Fruit fly (Drosophila melanogaster) whole organism, embryonic: Measurements from ENCODE around the gene Syt12.
A peak's percentile ranks its signal among the peaks of the same experiment; 100 is the strongest.

Source experiments
- Antp ChIP-seq: fragments of 200-800 bp; sonication (Bioruptor generic); optimal IDR thresholded peaks from 3 replicates; lab custom pipeline; 2016; ENCODE audit warnings: missing biosample characterization, missing genetic modification characterization
- Asciz ChIP-seq: fragments of 200-800 bp; sonication (Bioruptor generic); optimal IDR thresholded peaks from 2 replicates; lab custom pipeline; 2017; ENCODE audit warnings: missing biosample characterization, mild to moderate bottlenecking, missing genetic modification characterization, missing genetic modification reagents
- Atf3 ChIP-seq: fragments of 200-800 bp; sonication (Bioruptor generic); optimal IDR thresholded peaks from 3 replicates; lab custom pipeline; 2016; ENCODE audit warnings: missing biosample characterization, missing genetic modification characterization
- Bdp1 ChIP-seq: fragments of 200-800 bp; sonication (Bioruptor generic); optimal IDR thresholded peaks from 3 replicates; lab custom pipeline; 2016; ENCODE audit warnings: missing biosample characterization, missing genetic modification characterization
- CG1024 ChIP-seq: fragments of 200-800 bp; sonication (Bioruptor generic); IDR thresholded peaks from 2 replicates; pipeline ENCODE4 v1.3.6; 2022; ENCODE audit warnings: missing biosample characterization, missing genetic modification characterization
- CG10979 ChIP-seq: fragments of 200-800 bp; sonication (Bioruptor generic); optimal IDR thresholded peaks from 2 replicates; lab custom pipeline; 2018; ENCODE audit warnings: missing biosample characterization, mild to moderate bottlenecking, missing genetic modification characterization, moderate library complexity
- CG12236 ChIP-seq: fragments of 200-800 bp; sonication (Bioruptor generic); optimal IDR thresholded peaks from 2 replicates; lab custom pipeline; 2016; ENCODE audit warnings: missing biosample characterization, missing genetic modification characterization
- CG12942 ChIP-seq: fragments of 200-800 bp; sonication (Bioruptor generic); optimal IDR thresholded peaks from 3 replicates; lab custom pipeline; 2016; ENCODE audit warnings: missing biosample characterization, missing genetic modification characterization
- CG15514 ChIP-seq: fragments of 200-800 bp; sonication (Bioruptor generic); optimal IDR thresholded peaks from 3 replicates; lab custom pipeline; 2017; ENCODE audit warnings: missing biosample characterization, missing genetic modification characterization, mild to moderate bottlenecking, moderate library complexity, missing genetic modification reagents
- CG16813 ChIP-seq: fragments of 200-800 bp; sonication (Bioruptor generic); IDR thresholded peaks from 3 replicates; pipeline ENCODE4 v1.3.6; 2022; ENCODE audit warnings: missing biosample characterization, missing genetic modification characterization; ENCODE audit not compliant: partially characterized antibody
- CG16863 ChIP-seq: fragments of 200-800 bp; sonication (Bioruptor generic); optimal IDR thresholded peaks from 3 replicates; lab custom pipeline; 2016; ENCODE audit warnings: missing biosample characterization, missing genetic modification characterization
- CG31388 ChIP-seq: fragments of 200-800 bp; sonication (Bioruptor generic); optimal IDR thresholded peaks from 2 replicates; lab custom pipeline; 2016; ENCODE audit warnings: missing biosample characterization, missing genetic modification characterization
- CG3281 ChIP-seq: fragments of 200-800 bp; sonication (Bioruptor generic); optimal IDR thresholded peaks from 3 replicates; lab custom pipeline; 2017; ENCODE audit warnings: missing biosample characterization, mild to moderate bottlenecking, missing genetic modification characterization
- CG33557 ChIP-seq: fragments of 200-800 bp; sonication (Bioruptor generic); optimal IDR thresholded peaks from 2 replicates; lab custom pipeline; 2019; ENCODE audit warnings: missing biosample characterization, mild to moderate bottlenecking, missing genetic modification characterization, moderate library complexity
- CG6654 ChIP-seq: fragments of 200-800 bp; sonication (Bioruptor generic); optimal IDR thresholded peaks from 2 replicates; lab custom pipeline; 2017; ENCODE audit warnings: missing biosample characterization, mild to moderate bottlenecking, missing genetic modification characterization
- CG7745 ChIP-seq: fragments of 200-800 bp; sonication (Bioruptor generic); optimal IDR thresholded peaks from 2 replicates; lab custom pipeline; 2018; ENCODE audit warnings: missing biosample characterization, mild to moderate bottlenecking, missing genetic modification characterization, moderate library complexity
- CG8944 ChIP-seq: fragments of 200-800 bp; sonication (Bioruptor generic); optimal IDR thresholded peaks from 3 replicates; lab custom pipeline; 2016; ENCODE audit warnings: missing biosample characterization, missing genetic modification characterization
- CHES-1-like ChIP-seq: fragments of 200-800 bp; sonication (Bioruptor generic); optimal IDR thresholded peaks from 2 replicates; lab custom pipeline; 2016; ENCODE audit warnings: missing biosample characterization, missing genetic modification characterization
- Camta ChIP-seq: fragments of 200-800 bp; sonication (Bioruptor generic); optimal IDR thresholded peaks from 2 replicates; lab custom pipeline; 2016; ENCODE audit warnings: missing biosample characterization, missing genetic modification characterization
- Dek ChIP-seq: fragments of 200-800 bp; sonication (Bioruptor generic); optimal IDR thresholded peaks from 3 replicates; lab custom pipeline; 2019; ENCODE audit warnings: missing biosample characterization, mild to moderate bottlenecking, missing genetic modification characterization, moderate library complexity
- Dip2 ChIP-seq: fragments of 200-800 bp; sonication (Bioruptor generic); IDR thresholded peaks from 2 replicates; pipeline ENCODE4 v1.3.6; 2022; ENCODE audit warnings: missing biosample characterization, missing genetic modification characterization
- E2f2 ChIP-seq: fragments of 200-800 bp; sonication (Bioruptor generic); IDR thresholded peaks from 2 replicates; pipeline ENCODE4 v1.3.6; 2022; ENCODE audit warnings: missing biosample characterization, missing genetic modification characterization
- HLH3B ChIP-seq: fragments of 200-800 bp; sonication (Bioruptor generic); IDR thresholded peaks from 2 replicates; pipeline ENCODE4 v1.3.6; 2022; ENCODE audit warnings: missing biosample characterization, missing genetic modification characterization
- MTF-1 ChIP-seq: fragments of 200-800 bp; sonication (Bioruptor generic); optimal IDR thresholded peaks from 2 replicates; lab custom pipeline; 2018; ENCODE audit warnings: missing biosample characterization, mild to moderate bottlenecking, missing genetic modification characterization, borderline replicate concordance
- NC2α ChIP-seq: fragments of 200-800 bp; sonication (Bioruptor generic); optimal IDR thresholded peaks from 2 replicates; lab custom pipeline; 2016; ENCODE audit warnings: missing biosample characterization, missing genetic modification characterization
- Neu2 ChIP-seq: fragments of 200-800 bp; sonication (Bioruptor generic); optimal IDR thresholded peaks from 3 replicates; lab custom pipeline; 2016; ENCODE audit warnings: missing biosample characterization, missing genetic modification characterization, borderline replicate concordance
- Opbp ChIP-seq: fragments of 200-800 bp; sonication (Bioruptor generic); IDR thresholded peaks from 3 replicates; pipeline ENCODE4 v1.3.6; 2022; ENCODE audit warnings: missing biosample characterization, missing genetic modification characterization; ENCODE audit not compliant: partially characterized antibody
- PHDP ChIP-seq: fragments of 200-800 bp; sonication (Bioruptor generic); optimal IDR thresholded peaks from 3 replicates; lab custom pipeline; 2018; ENCODE audit warnings: missing biosample characterization, mild to moderate bottlenecking, missing genetic modification characterization, moderate library complexity
- Sox100B ChIP-seq: fragments of 200-800 bp; sonication (Bioruptor generic); optimal IDR thresholded peaks from 3 replicates; lab custom pipeline; 2018; ENCODE audit warnings: missing biosample characterization, mild to moderate bottlenecking, missing genetic modification characterization
- ato ChIP-seq: fragments of 200-800 bp; sonication (Bioruptor generic); IDR thresholded peaks from 2 replicates; pipeline ENCODE4 v1.3.6; 2022; ENCODE audit warnings: missing biosample characterization, missing genetic modification characterization; ENCODE audit not compliant: partially characterized antibody
- br ChIP-seq: fragments of >200 bp; optimal IDR thresholded peaks from 2 replicates; lab custom pipeline; 2017
- cad ChIP-seq: fragments of >200 bp; optimal IDR thresholded peaks from 2 replicates; lab custom pipeline; 2017; ENCODE audit warnings: missing biosample characterization, missing genetic modification characterization
- cg ChIP-seq: fragments of 200-800 bp; sonication (Bioruptor generic); optimal IDR thresholded peaks from 3 replicates; lab custom pipeline; 2019; ENCODE audit warnings: missing biosample characterization, mild to moderate bottlenecking, missing genetic modification characterization, moderate library complexity
- fd3F ChIP-seq: fragments of 200-800 bp; sonication (Bioruptor generic); optimal IDR thresholded peaks from 2 replicates; lab custom pipeline; 2018; ENCODE audit warnings: missing biosample characterization, mild to moderate bottlenecking, missing genetic modification characterization, moderate library complexity
- gfzf ChIP-seq: fragments of 200-800 bp; sonication (Bioruptor generic); optimal IDR thresholded peaks from 2 replicates; lab custom pipeline; 2016; ENCODE audit warnings: missing biosample characterization, mild to moderate bottlenecking, missing genetic modification characterization, moderate library complexity
- ind ChIP-seq: fragments of 200-800 bp; sonication (Bioruptor generic); optimal IDR thresholded peaks from 3 replicates; lab custom pipeline; 2016; ENCODE audit warnings: missing biosample characterization, missing genetic modification characterization
- ken ChIP-seq: fragments of 200-800 bp; sonication (Bioruptor generic); IDR thresholded peaks from 3 replicates; pipeline ENCODE4 v1.3.6; 2022; ENCODE audit warnings: missing biosample characterization, missing genetic modification characterization
- klu ChIP-seq: fragments of 200-800 bp; sonication (Bioruptor generic); IDR thresholded peaks from 2 replicates; pipeline ENCODE4 v1.3.6; 2022; ENCODE audit warnings: missing biosample characterization, missing genetic modification characterization
- odd ChIP-seq: fragments of 200-800 bp; sonication (Bioruptor generic); optimal IDR thresholded peaks from 2 replicates; lab custom pipeline; 2017; ENCODE audit warnings: missing biosample characterization, mild to moderate bottlenecking, missing genetic modification characterization
- pum ChIP-seq: fragments of 200-800 bp; sonication (Bioruptor generic); optimal IDR thresholded peaks from 2 replicates; lab custom pipeline; 2016; ENCODE audit warnings: missing biosample characterization, missing genetic modification characterization
- ranshi ChIP-seq: fragments of 200-800 bp; sonication (Bioruptor generic); IDR thresholded peaks from 2 replicates; pipeline ENCODE4 v1.3.6; 2022; ENCODE audit warnings: missing biosample characterization, missing genetic modification characterization
- sc ChIP-seq, 3 experiments: fragments of >200 bp in 2 of 3; fragments of 200-800 bp in 1 of 3; sonication (Bioruptor generic) in 1 of 3; optimal IDR thresholded peaks; 2 replicates in 2 of 3; 3 replicates in 1 of 3; lab custom pipeline; 2017; ENCODE audit warnings: mild to moderate bottlenecking in 1 of 3, missing biosample characterization in 1 of 3, missing genetic modification characterization in 1 of 3, missing genetic modification reagents in 1 of 3
- sd ChIP-seq: fragments of 200-800 bp; sonication (Bioruptor generic); optimal IDR thresholded peaks from 3 replicates; lab custom pipeline; 2018; ENCODE audit warnings: missing biosample characterization, mild to moderate bottlenecking, missing genetic modification characterization, moderate library complexity
- slbo ChIP-seq: fragments of 200-800 bp; sonication (Bioruptor generic); IDR thresholded peaks from 2 replicates; pipeline ENCODE4 v1.3.6; 2022; ENCODE audit warnings: missing biosample characterization, missing genetic modification characterization
- sqz ChIP-seq: fragments of 200-800 bp; sonication (Bioruptor generic); optimal IDR thresholded peaks from 3 replicates; lab custom pipeline; 2018; ENCODE audit warnings: missing biosample characterization, mild to moderate bottlenecking, missing genetic modification characterization
- sug ChIP-seq: fragments of 200-800 bp; optimal IDR thresholded peaks from 2 replicates; lab custom pipeline; 2019; ENCODE audit warnings: missing biosample characterization, mild to moderate bottlenecking, missing genetic modification characterization, moderate library complexity
- tin ChIP-seq: fragments of 200-800 bp; sonication (Bioruptor generic); optimal IDR thresholded peaks from 3 replicates; lab custom pipeline; 2016; ENCODE audit warnings: missing biosample characterization, missing genetic modification characterization
- yki ChIP-seq: fragments of >200 bp; optimal IDR thresholded peaks from 3 replicates; lab custom pipeline; 2018
- z ChIP-seq: fragments of 200-800 bp; sonication (Bioruptor generic); IDR thresholded peaks from 3 replicates; pipeline ENCODE4 v1.3.6; 2022; ENCODE audit warnings: missing biosample characterization, missing genetic modification characterization

The Syt12 gene

dm6 chrX:13334434-13335146, 24.5 kb upstream of the Syt12 start (continued):
- TF ChIP-seq cad, result no peak
- peak; percentile 33 for TF ChIP-seq Antp (GFP tag; lab: Kevin White, UChicago)
- TF ChIP-seq sug, result peak; percentile 94
- peak; percentile 25 for TF ChIP-seq gfzf
- TF ChIP-seq CG10979 (tag; lab: Kevin White, UChicago), result peak; percentile 5
- TF ChIP-seq CHES-1-like (GFP tag; lab: Kevin White, UChicago), result peak; percentile 42
- peak; percentile 38; the same call in 1 of the 2 replicates for TF ChIP-seq HLH3B
- peak; percentile 25; the same call in 1 of the 3 replicates for TF ChIP-seq Opbp
- TF ChIP-seq CG31388 (GFP tag; lab: Kevin White, UChicago), result no peak
- peak; percentile 66; the same call in 1 of the 2 replicates for TF ChIP-seq slbo (GFP tag; lab: Robert Waterston, UW)
- no peak for TF ChIP-seq klu (GFP tag; lab: Robert Waterston, UW)
- TF ChIP-seq CG15514 (GFP tag; lab: Kevin White, UChicago), result peak; percentile 56
- TF ChIP-seq Dek (tag; lab: Kevin White, UChicago), result peak; percentile 17
- peak; percentile 14 for TF ChIP-seq ind (GFP tag; lab: Kevin White, UChicago)
- peak; percentile 5 for TF ChIP-seq MTF-1 (GFP tag; lab: Kevin White, UChicago)
- peak; percentile 86 for TF ChIP-seq sd (tag; lab: Kevin White, UChicago)
- peak; percentile 3 for TF ChIP-seq PHDP (tag; lab: Kevin White, UChicago)

dm6 chrX:13337454-13337853, 21.6 kb upstream of the Syt12 start, which contains the start of gene RpS15Aa:
Gene RpS15Aa, minus strand, starts transcription at chrX:13337705.
- TF ChIP-seq CG12942, result peak; percentile 57
- peak; percentile 71 for TF ChIP-seq odd
- peak; percentile 51; the same call in 1 of the 3 replicates for TF ChIP-seq z (GFP tag; lab: Robert Waterston, UW)
- TF ChIP-seq CG8944 (GFP tag; lab: Kevin White, UChicago), result peak; percentile 58
- peak; percentile 86 for TF ChIP-seq ken (GFP tag; lab: Robert Waterston, UW)
- TF ChIP-seq Neu2 (GFP tag; lab: Kevin White, UChicago), result peak; percentile 47
- peak; percentile 18 for TF ChIP-seq fd3F (GFP tag; lab: Kevin White, UChicago)
- TF ChIP-seq Camta (GFP tag; lab: Kevin White, UChicago), result peak; percentile 74
- peak; percentile 33 for TF ChIP-seq E2f2 (GFP tag; lab: Robert Waterston, UW)
- TF ChIP-seq CG33557 (GFP tag; lab: Kevin White, UChicago), result peak; percentile 24
- peak; percentile 43; the same call in 1 of the 2 replicates for TF ChIP-seq ato (GFP tag; lab: Robert Waterston, UW)
- TF ChIP-seq Dip2 (GFP tag; lab: Robert Waterston, UW), result no peak
- peak; percentile 76 for TF ChIP-seq CG1024 (GFP tag; lab: Robert Waterston, UW)
- TF ChIP-seq Sox100B (GFP tag; lab: Kevin White, UChicago), result peak; percentile 41
- TF ChIP-seq yki (lab: Kevin White, UChicago), result peak; percentile 1
- no peak for TF ChIP-seq sc (optimal IDR thresholded peaks at IDR 0.05; lab: Kevin White, UChicago)
- peak; percentile 22 for TF ChIP-seq sc (GFP tag; optimal IDR thresholded peaks at IDR 0.05; lab: Kevin White, UChicago)
- no peak for TF ChIP-seq Bdp1 (GFP tag; lab: Kevin White, UChicago)
- peak; percentile 45 for TF ChIP-seq NC2α (GFP tag; lab: Kevin White, UChicago)
- no peak for TF ChIP-seq CG7745 (tag; lab: Kevin White, UChicago)
- peak; percentile 65; the same call in 2 of the 3 replicates for TF ChIP-seq CG16813 (GFP tag; lab: Robert Waterston, UW)
- peak; percentile 66 for TF ChIP-seq CG16863 (GFP tag; lab: Kevin White, UChicago)
- TF ChIP-seq tin, result peak; percentile 39
- TF ChIP-seq CG6654 (GFP tag; lab: Kevin White, UChicago), result peak; percentile 44
- peak; percentile 61 for TF ChIP-seq Atf3
- TF ChIP-seq cg, result no peak
- peak; percentile 81 for TF ChIP-seq ranshi (GFP tag; lab: Robert Waterston, UW)
- peak; percentile 78 for TF ChIP-seq Asciz (GFP tag; lab: Kevin White, UChicago)
- peak; percentile 81 for TF ChIP-seq CG3281 (GFP tag; lab: Kevin White, UChicago)
- peak; percentile 82 for TF ChIP-seq sqz (GFP tag; lab: Kevin White, UChicago)
- TF ChIP-seq CG12236 (GFP tag; lab: Kevin White, UChicago), result peak; percentile 57
- TF ChIP-seq br (lab: Kevin White, UChicago), result no peak
- peak; percentile 38 for TF ChIP-seq pum (GFP tag; lab: Kevin White, UChicago)
